Worm (Caenorhabditis elegans) whole organism, young adult: ENCODE data around the gene plk-1.

Experiments
- B0035.1 ChIP-seq: sonication (generic microtip); optimal IDR thresholded peaks from 2 replicates; lab custom pipeline; 2016; ENCODE audit warnings: missing genetic modification characterization, mild to moderate bottlenecking, missing compliant biosample characterization, missing genotype, missing genetic modification reagents
- B0261.1 ChIP-seq: sonication (generic microtip); optimal IDR thresholded peaks from 2 replicates; lab custom pipeline; 2016; ENCODE audit warnings: mild to moderate bottlenecking, missing genetic modification characterization, moderate library complexity, missing compliant biosample characterization
- B0336.3 ChIP-seq: fragments of 200-800 bp; sonication (Bioruptor generic); IDR thresholded peaks from 2 replicates; pipeline ENCODE4 v1.3.6; 2022; ENCODE audit warnings: missing genetic modification characterization, missing compliant biosample characterization
- C06A6.2 ChIP-seq: fragments of 200-800 bp; sonication (Bioruptor generic); conservative IDR thresholded peaks from 2 replicates; pipeline ENCODE4 v1.3.6; 2022; ENCODE audit warnings: missing genetic modification characterization, missing compliant biosample characterization
- D2030.7 ChIP-seq: fragments of 200-800 bp; sonication (Bioruptor generic); IDR thresholded peaks from 2 replicates; pipeline ENCODE4 v1.3.6; 2022; ENCODE audit warnings: missing genetic modification reagents, missing genetic modification characterization, missing compliant biosample characterization
- F33H1.4 ChIP-seq: fragments of 200-800 bp; sonication (Bioruptor generic); IDR thresholded peaks from 2 replicates; pipeline ENCODE4 v1.3.6; 2022; ENCODE audit warnings: missing genetic modification reagents, missing genetic modification characterization, missing compliant biosample characterization
- F37B4.10 ChIP-seq: fragments of 200-800 bp; sonication (Bioruptor generic); IDR thresholded peaks from 2 replicates; pipeline ENCODE4 v1.3.6; 2022; ENCODE audit warnings: missing genetic modification characterization, missing compliant biosample characterization
- F39B2.1 ChIP-seq: fragments of 200-800 bp; sonication (Bioruptor generic); IDR thresholded peaks from 2 replicates; pipeline ENCODE4 v1.3.6; 2022; ENCODE audit warnings: missing genetic modification reagents, missing genetic modification characterization, missing compliant biosample characterization
- F52B5.7 ChIP-seq: sonication (generic microtip); optimal IDR thresholded peaks from 2 replicates; lab custom pipeline; 2016; ENCODE audit warnings: mild to moderate bottlenecking, missing genetic modification characterization, missing compliant biosample characterization
- F57C9.4 ChIP-seq: sonication (generic microtip); optimal IDR thresholded peaks from 2 replicates; lab custom pipeline; 2017; ENCODE audit warnings: mild to moderate bottlenecking, missing genetic modification characterization, missing compliant biosample characterization
- T26A5.8 ChIP-seq: sonication (generic microtip); optimal IDR thresholded peaks from 2 replicates; lab custom pipeline; 2016; ENCODE audit warnings: missing genetic modification characterization, missing compliant biosample characterization
- Y53G8AR.9 ChIP-seq: fragments of 200-800 bp; sonication (Bioruptor generic); conservative IDR thresholded peaks from 2 replicates; pipeline ENCODE4 v1.3.6; 2022; ENCODE audit warnings: missing genetic modification reagents, missing genetic modification characterization, missing compliant biosample characterization
- ama-1 ChIP-seq, 3 experiments: fragments of 150-350 bp in 1 of 3; sonication (generic microtip) in 2 of 3; optimal IDR thresholded peaks; 2 replicates each; lab custom pipeline; 2014 to 2018; ENCODE audit warnings: missing biosample characterization in 2 of 3, missing genetic modification characterization in 2 of 3, missing genetic modification reagents in 2 of 3
- athp-1 ChIP-seq: sonication (generic microtip); optimal IDR thresholded peaks from 2 replicates; lab custom pipeline; 2017; ENCODE audit warnings: mild to moderate bottlenecking, missing genetic modification characterization, missing compliant biosample characterization
- attf-5 ChIP-seq: fragments of 200-800 bp; sonication (Bioruptor generic); optimal IDR thresholded peaks from 2 replicates; lab custom pipeline; 2018; ENCODE audit warnings: mild to moderate bottlenecking, missing genetic modification characterization, missing compliant biosample characterization
- attf-6 ChIP-seq: fragments of 200-800 bp; sonication (Bioruptor generic); IDR thresholded peaks from 2 replicates; pipeline ENCODE4 v1.3.6; 2022; ENCODE audit warnings: missing genetic modification reagents, missing genetic modification characterization, missing compliant biosample characterization
- ccch-3 ChIP-seq: fragments of 200-800 bp; sonication (Bioruptor generic); optimal IDR thresholded peaks from 2 replicates; lab custom pipeline; 2018; ENCODE audit warnings: mild to moderate bottlenecking, missing genetic modification characterization, missing compliant biosample characterization
- cebp-2 ChIP-seq: fragments of 200-800 bp; sonication (Bioruptor generic); IDR thresholded peaks from 2 replicates; pipeline ENCODE4 v1.3.6; 2022; ENCODE audit warnings: missing genetic modification characterization, missing compliant biosample characterization
- ceh-27 ChIP-seq: fragments of 200-800 bp; sonication (Bioruptor generic); optimal IDR thresholded peaks from 2 replicates; lab custom pipeline; 2018; ENCODE audit warnings: mild to moderate bottlenecking, missing genetic modification characterization, moderate library complexity, missing compliant biosample characterization
- ceh-58 ChIP-seq: fragments of 200-800 bp; sonication (Bioruptor generic); IDR thresholded peaks from 2 replicates; pipeline ENCODE4 v1.3.6; 2022; ENCODE audit warnings: missing genetic modification characterization, missing compliant biosample characterization
- ceh-91 ChIP-seq: fragments of 200-800 bp; sonication (Bioruptor generic); IDR thresholded peaks from 2 replicates; pipeline ENCODE4 v1.3.6; 2022; ENCODE audit warnings: missing genetic modification reagents, missing genetic modification characterization, missing compliant biosample characterization
- egl-18 ChIP-seq: fragments of 200-800 bp; sonication (Bioruptor generic); IDR thresholded peaks from 2 replicates; pipeline ENCODE4 v1.3.6; 2022; ENCODE audit warnings: missing genetic modification reagents, missing genetic modification characterization, missing compliant biosample characterization
- ekl-4 ChIP-seq: fragments of 200-800 bp; sonication (Bioruptor generic); IDR thresholded peaks from 2 replicates; pipeline ENCODE4 v1.3.6; 2022; ENCODE audit warnings: missing genetic modification reagents, missing genetic modification characterization, missing compliant biosample characterization
- ets-4 ChIP-seq: fragments of 200-800 bp; sonication (Bioruptor generic); optimal IDR thresholded peaks from 2 replicates; lab custom pipeline; 2018; ENCODE audit warnings: mild to moderate bottlenecking, missing genetic modification characterization, missing compliant biosample characterization
- him-1 ChIP-seq: sonication (generic microtip); optimal IDR thresholded peaks from 2 replicates; lab custom pipeline; 2016; ENCODE audit warnings: missing genotype, missing genetic modification reagents, missing genetic modification characterization, missing compliant biosample characterization
- hlh-26 ChIP-seq: fragments of 200-800 bp; sonication (Bioruptor generic); conservative IDR thresholded peaks from 2 replicates; pipeline ENCODE4 v1.3.6; 2022; ENCODE audit warnings: missing genetic modification reagents, missing genetic modification characterization, missing compliant biosample characterization
- hrde-1 ChIP-seq: sonication (generic microtip); optimal IDR thresholded peaks from 2 replicates; lab custom pipeline; 2016; ENCODE audit warnings: missing genetic modification characterization, mild to moderate bottlenecking, missing compliant biosample characterization, moderate library complexity, missing genotype, missing genetic modification reagents, borderline replicate concordance
- lag-1 ChIP-seq: fragments of 200-800 bp; sonication (Bioruptor generic); IDR thresholded peaks from 2 replicates; pipeline ENCODE4 v1.3.6; 2022; ENCODE audit warnings: missing genetic modification reagents, missing genetic modification characterization, missing compliant biosample characterization
- let-526 ChIP-seq: fragments of 200-800 bp; sonication (Bioruptor generic); IDR thresholded peaks from 2 replicates; pipeline ENCODE4 v1.3.6; 2022; ENCODE audit warnings: missing genetic modification reagents, missing genetic modification characterization, missing compliant biosample characterization
- lin-26 ChIP-seq: fragments of 200-800 bp; sonication (Bioruptor generic); IDR thresholded peaks from 2 replicates; pipeline ENCODE4 v1.3.6; 2022; ENCODE audit warnings: missing genetic modification reagents, missing genetic modification characterization, missing compliant biosample characterization
- lin-35 ChIP-seq, 3 experiments: fragments of 150-350 bp in 2 of 3; sonication (generic microtip) in 1 of 3; optimal IDR thresholded peaks; 2 replicates each; lab custom pipeline; 2014 to 2018; ENCODE audit warnings: missing biosample characterization in 3 of 3, missing genetic modification characterization in 3 of 3, missing genetic modification reagents in 3 of 3
- lir-1 ChIP-seq: fragments of 200-800 bp; sonication (Bioruptor generic); conservative IDR thresholded peaks from 2 replicates; pipeline ENCODE4 v1.3.6; 2022; ENCODE audit warnings: missing genetic modification reagents, missing genetic modification characterization, missing compliant biosample characterization
- lsy-27 ChIP-seq: sonication (generic microtip); optimal IDR thresholded peaks from 2 replicates; lab custom pipeline; 2017; ENCODE audit warnings: missing genetic modification characterization, mild to moderate bottlenecking, missing compliant biosample characterization, antibody characterized with exemption, missing genotype, borderline replicate concordance; ENCODE audit not compliant: insufficient read depth
- madf-6 ChIP-seq: fragments of 200-800 bp; sonication (Bioruptor generic); IDR thresholded peaks from 2 replicates; pipeline ENCODE4 v1.3.6; 2022; ENCODE audit warnings: missing genetic modification reagents, missing genetic modification characterization, missing compliant biosample characterization
- mcd-1 ChIP-seq: fragments of 200-800 bp; sonication (Bioruptor generic); IDR thresholded peaks from 2 replicates; pipeline ENCODE4 v1.3.6; 2022; ENCODE audit warnings: missing genetic modification reagents, missing genetic modification characterization, missing compliant biosample characterization
- nhr-27 ChIP-seq: fragments of 200-800 bp; sonication (Bioruptor generic); optimal IDR thresholded peaks from 2 replicates; lab custom pipeline; 2018; ENCODE audit warnings: mild to moderate bottlenecking, missing genetic modification characterization, moderate library complexity, missing compliant biosample characterization
- nhr-90 ChIP-seq: sonication (generic microtip); optimal IDR thresholded peaks from 2 replicates; lab custom pipeline; 2016; ENCODE audit warnings: missing genotype, mild to moderate bottlenecking, missing genetic modification characterization, missing compliant biosample characterization
- rcor-1 ChIP-seq: fragments of 200-800 bp; sonication (Bioruptor generic); IDR thresholded peaks from 2 replicates; pipeline ENCODE4 v1.3.6; 2022; ENCODE audit warnings: missing genetic modification reagents, missing genetic modification characterization, missing compliant biosample characterization
- rec-8 ChIP-seq, 2 experiments: sonication (generic microtip); optimal IDR thresholded peaks; 2 replicates each; lab custom pipeline; 2016; ENCODE audit warnings: mild to moderate bottlenecking in 2 of 2, missing genetic modification characterization in 2 of 2, missing genetic modification reagents in 2 of 2, missing genotype in 2 of 2, missing biosample characterization in 1 of 2, missing compliant biosample characterization in 1 of 2, moderate library complexity in 1 of 2
- sdz-38 ChIP-seq: sonication (generic microtip); optimal IDR thresholded peaks from 2 replicates; lab custom pipeline; 2016; ENCODE audit warnings: missing genotype, missing genetic modification characterization, missing compliant biosample characterization
- somi-1 ChIP-seq: fragments of 200-800 bp; sonication (Bioruptor generic); optimal IDR thresholded peaks from 2 replicates; lab custom pipeline; 2018; ENCODE audit warnings: mild to moderate bottlenecking, missing genetic modification characterization, missing compliant biosample characterization
- sptf-2 ChIP-seq: fragments of 200-800 bp; sonication (Bioruptor generic); optimal IDR thresholded peaks from 2 replicates; lab custom pipeline; 2018; ENCODE audit warnings: mild to moderate bottlenecking, missing genetic modification characterization, missing compliant biosample characterization
- tbx-9 ChIP-seq: sonication (generic microtip); optimal IDR thresholded peaks from 2 replicates; lab custom pipeline; 2016; ENCODE audit warnings: borderline replicate concordance, missing genetic modification characterization, inconsistent platforms, missing compliant biosample characterization
- unc-130 ChIP-seq: sonication (generic microtip); optimal IDR thresholded peaks from 2 replicates; lab custom pipeline; 2016; ENCODE audit warnings: missing genetic modification reagents, missing genetic modification characterization, missing compliant biosample characterization
- xnd-1 ChIP-seq: sonication (generic microtip); optimal IDR thresholded peaks from 2 replicates; lab custom pipeline; 2016; ENCODE audit warnings: missing genotype, missing genetic modification reagents, missing genetic modification characterization, missing compliant biosample characterization
- zim-3 ChIP-seq: sonication (generic microtip); optimal IDR thresholded peaks from 2 replicates; lab custom pipeline; 2017; ENCODE audit warnings: mild to moderate bottlenecking, missing genetic modification characterization, moderate library complexity, missing compliant biosample characterization
- ztf-18 ChIP-seq: sonication (generic microtip); optimal IDR thresholded peaks from 2 replicates; lab custom pipeline; 2016; ENCODE audit warnings: missing genotype, mild to moderate bottlenecking, missing genetic modification characterization, missing compliant biosample characterization
- ztf-22 ChIP-seq: fragments of 200-800 bp; sonication (Bioruptor generic); optimal IDR thresholded peaks from 2 replicates; lab custom pipeline; 2018; ENCODE audit warnings: mild to moderate bottlenecking, missing genetic modification characterization, moderate library complexity, missing compliant biosample characterization
- ztf-25 ChIP-seq: fragments of 200-800 bp; sonication (Bioruptor generic); IDR thresholded peaks from 2 replicates; pipeline ENCODE4 v1.3.6; 2022; ENCODE audit warnings: missing genetic modification reagents, missing genetic modification characterization, missing compliant biosample characterization

plk-1 gene

DNA sequence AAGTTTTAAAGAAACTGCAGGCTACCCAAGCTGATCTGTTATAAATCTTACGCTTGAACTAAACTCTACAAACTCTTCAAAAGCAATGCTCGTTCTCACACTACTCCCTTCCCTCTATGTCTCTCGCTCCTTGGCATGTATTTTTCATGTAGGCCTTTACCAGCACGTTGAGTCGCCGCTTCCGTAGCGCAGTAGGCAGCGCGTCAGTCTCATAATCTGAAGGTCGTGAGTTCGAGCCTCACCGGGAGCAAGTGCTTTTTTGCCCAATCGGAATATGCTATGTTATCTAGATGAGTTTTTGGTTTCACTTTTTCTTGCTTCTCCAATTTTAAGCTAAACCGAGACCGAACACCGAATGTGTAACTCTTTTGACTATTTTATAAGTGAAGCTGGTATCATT is 5.3 kb downstream of the plk-1 start (continued):
- TF ChIP-seq athp-1 (tag; lab: Kevin White, UChicago), result no peak
- TF ChIP-seq nhr-90, result peak; percentile 67
- TF ChIP-seq ekl-4 (GFP tag; lab: Robert Waterston, UW), result no peak
- TF ChIP-seq ceh-27 (GFP tag; lab: Kevin White, UChicago), result peak; percentile 59
- TF ChIP-seq D2030.7 (GFP tag; lab: Robert Waterston, UW), result peak; percentile 45; the same call in 1 of the 2 replicates
- TF ChIP-seq unc-130, result no peak
- TF ChIP-seq ama-1 (optimal IDR thresholded peaks at IDR 0.05; lab: Kevin White, UChicago), result no peak
- TF ChIP-seq ama-1 (GFP tag; optimal IDR thresholded peaks at IDR 0.05; lab: Kevin White, UChicago), result peak in 1 of 2 experiments; percentile 57
- no peak for TF ChIP-seq ztf-25 (GFP tag; lab: Robert Waterston, UW)
- TF ChIP-seq B0035.1 (tag; lab: Kevin White, UChicago), result no peak
- no peak for TF ChIP-seq tbx-9 (tag; lab: Kevin White, UChicago)
- no peak for TF ChIP-seq lag-1 (GFP tag; lab: Robert Waterston, UW)
- no peak for TF ChIP-seq ceh-91 (GFP tag; lab: Robert Waterston, UW)
- TF ChIP-seq lir-1, result no peak
- TF ChIP-seq cebp-2 (GFP tag; lab: Robert Waterston, UW), result no peak
- TF ChIP-seq let-526 (GFP tag; lab: Robert Waterston, UW), result peak; percentile 75
- no peak for TF ChIP-seq F57C9.4 (tag; lab: Kevin White, UChicago)
- no peak for TF ChIP-seq C06A6.2 (GFP tag; lab: Robert Waterston, UW)
- TF ChIP-seq B0336.3 (GFP tag; lab: Robert Waterston, UW), result no peak
- peak; percentile 33; the same call in 1 of the 2 replicates for TF ChIP-seq madf-6 (GFP tag; lab: Robert Waterston, UW)
- peak; percentile 69 for TF ChIP-seq him-1 (tag; lab: Kevin White, UChicago)
- TF ChIP-seq lsy-27 (tag; lab: Kevin White, UChicago), result no peak
- no peak for TF ChIP-seq F39B2.1 (GFP tag; lab: Robert Waterston, UW)
- no peak for TF ChIP-seq ccch-3 (GFP tag; lab: Kevin White, UChicago)
- no peak for TF ChIP-seq sdz-38 (tag; lab: Kevin White, UChicago)
- peak; percentile 14 for TF ChIP-seq attf-5 (GFP tag; lab: Kevin White, UChicago)
- TF ChIP-seq attf-6 (GFP tag; lab: Robert Waterston, UW), result no peak
- peak; percentile 53 for TF ChIP-seq ztf-18 (tag; lab: Kevin White, UChicago)
- no peak for TF ChIP-seq ceh-58 (GFP tag; lab: Robert Waterston, UW)
- no peak for TF ChIP-seq rec-8 (tag; optimal IDR thresholded peaks at IDR 0.05; lab: Kevin White, UChicago)
- peak; percentile 39; the same call in 1 of the 2 replicates for TF ChIP-seq mcd-1 (GFP tag; lab: Robert Waterston, UW)
- TF ChIP-seq T26A5.8 (tag; lab: Kevin White, UChicago), result no peak
- no peak for TF ChIP-seq F37B4.10 (GFP tag; lab: Robert Waterston, UW)
- TF ChIP-seq lin-35 (GFP tag; optimal IDR thresholded peaks at IDR 0.05; lab: Kevin White, UChicago), result no peak
- TF ChIP-seq F33H1.4, result 0 out of 2 replicates have a peak, but pooled peaks have one; percentile 14
- no peak for TF ChIP-seq hlh-26 (GFP tag; lab: Robert Waterston, UW)
- peak; percentile 45 for TF ChIP-seq zim-3
- peak; percentile 80 for TF ChIP-seq lin-26 (GFP tag; lab: Robert Waterston, UW)
- no peak; the same call in 1 of the 2 replicates for TF ChIP-seq Y53G8AR.9 (GFP tag; lab: Robert Waterston, UW)
- no peak for TF ChIP-seq ztf-22 (GFP tag; lab: Kevin White, UChicago)
- no peak for TF ChIP-seq hrde-1
- peak; percentile 81 for TF ChIP-seq B0261.1 (tag; lab: Kevin White, UChicago)
- TF ChIP-seq sptf-2, result no peak
- no peak for TF ChIP-seq egl-18 (GFP tag; lab: Robert Waterston, UW)
- no peak for TF ChIP-seq ets-4 (GFP tag; lab: Kevin White, UChicago)
- TF ChIP-seq F52B5.7 (tag; lab: Kevin White, UChicago), result peak; percentile 2
- TF ChIP-seq xnd-1 (tag; lab: Kevin White, UChicago), result no peak
- no peak for TF ChIP-seq nhr-27
- TF ChIP-seq somi-1, result no peak
- no peak for TF ChIP-seq rcor-1 (GFP tag; lab: Robert Waterston, UW)
